Worm (Caenorhabditis elegans): ENCODE measurements around the gene K01D12.15.

The K01D12.15 gene

ce11 chrV:12427826-12428225 lies 41.6 kb downstream of the K01D12.15 start:
- TF ChIP-seq hlh-30 (tag; optimal IDR thresholded peaks at IDR 0.05; ENCODE audit: insufficient read depth), result no peak
- no peak for TF ChIP-seq dmd-4 (tag; optimal IDR thresholded peaks at IDR 0.05; ENCODE audit: borderline replicate concordance)
- no peak for TF ChIP-seq rnt-1 (tag; optimal IDR thresholded peaks at IDR 0.05)
- TF ChIP-seq T23F11.4 (GFP tag; optimal IDR thresholded peaks at IDR 0.05), result no peak
- no peak for TF ChIP-seq hlh-15 (tag; optimal IDR thresholded peaks at IDR 0.05)
- TF ChIP-seq hlh-8 (tag; optimal IDR thresholded peaks at IDR 0.05), result no peak

- TF ChIP-seq ceh-48 (tag; optimal IDR thresholded peaks at IDR 0.05), result no peak
- no peak for TF ChIP-seq ceh-18 (tag; optimal IDR thresholded peaks at IDR 0.05)
- TF ChIP-seq ama-1 (optimal IDR thresholded peaks at IDR 0.05), result no peak
- TF ChIP-seq che-1 (tag; optimal IDR thresholded peaks at IDR 0.05), result no peak
- TF ChIP-seq sox-4 (tag; optimal IDR thresholded peaks at IDR 0.05), result no peak
- no peak for TF ChIP-seq ets-4 (tag; optimal IDR thresholded peaks at IDR 0.05)
- TF ChIP-seq tbx-7 (tag; optimal IDR thresholded peaks at IDR 0.05), result no peak
- TF ChIP-seq K02D7.2 (tag; optimal IDR thresholded peaks at IDR 0.05), result no peak
- TF ChIP-seq ttx-3 (tag; optimal IDR thresholded peaks at IDR 0.05), result no peak
- no peak for TF ChIP-seq ceh-24 (tag; optimal IDR thresholded peaks at IDR 0.05)
- no peak for TF ChIP-seq unc-86 (tag; optimal IDR thresholded peaks at IDR 0.05)
Measured at ce11 chrV:12429039-12429438, 42.8 kb downstream of the K01D12.15 start, which contains the start of gene C54D10.5. C54D10.5 (plus strand) TSS chrV:12429339.

ce11 chrV:12432111-12432510 lies 45.9 kb downstream of the K01D12.15 start, which contains the start of gene C54D10.13:
C54D10.13 (minus strand) TSS chrV:12432289.
- TF ChIP-seq hlh-15 (tag; optimal IDR thresholded peaks at IDR 0.05) (no peak), unc-3 (GFP tag; conservative IDR thresholded peaks at IDR 0.05) (no peak), unc-3 (tag; optimal IDR thresholded peaks at IDR 0.05) (no peak), sox-2 (GFP tag; IDR thresholded peaks at IDR 0.05) (no peak), ets-4 (tag; optimal IDR thresholded peaks at IDR 0.05) (no peak), ceh-45 (GFP tag; IDR thresholded peaks at IDR 0.05) (no peak), unc-86 (tag; optimal IDR thresholded peaks at IDR 0.05) (no peak), fax-1 (tag; optimal IDR thresholded peaks at IDR 0.05) (no peak), nhr-232 (tag; optimal IDR thresholded peaks at IDR 0.05) (no peak), lin-11 (tag; optimal IDR thresholded peaks at IDR 0.05) (no peak), elt-2 (tag; optimal IDR thresholded peaks at IDR 0.05) (no peak), F13H6.1 (tag; optimal IDR thresholded peaks at IDR 0.05) (no peak), sdc-2 (tag; optimal IDR thresholded peaks at IDR 0.05) (no peak), hlh-8 (tag; optimal IDR thresholded peaks at IDR 0.05) (no peak), dmd-4 (tag; optimal IDR thresholded peaks at IDR 0.05; ENCODE audit: borderline replicate concordance) (no peak), pha-4 (tag; optimal IDR thresholded peaks at IDR 0.05) (no peak), ceh-14 (tag; optimal IDR thresholded peaks at IDR 0.05) (no peak), T23F11.4 (GFP tag; optimal IDR thresholded peaks at IDR 0.05) (no peak), pros-1 (tag; optimal IDR thresholded peaks at IDR 0.05) (no peak), hlh-6 (tag; optimal IDR thresholded peaks at IDR 0.05) (no peak)

ce11 chrV:12433105-12433504 lies 46.9 kb downstream of the K01D12.15 start:
- TF ChIP-seq ceh-6 (GFP tag; optimal IDR thresholded peaks at IDR 0.05), result no peak
- TF ChIP-seq odd-2 (tag; optimal IDR thresholded peaks at IDR 0.05), result no peak
- TF ChIP-seq elt-4 (tag; optimal IDR thresholded peaks at IDR 0.05), result no peak
- no peak for TF ChIP-seq ceh-9 (tag; optimal IDR thresholded peaks at IDR 0.05)
- TF ChIP-seq hlh-15 (tag; optimal IDR thresholded peaks at IDR 0.05), result no peak
- TF ChIP-seq F13H6.1 (tag; optimal IDR thresholded peaks at IDR 0.05), result no peak

- no peak for TF ChIP-seq hlh-8 (tag; optimal IDR thresholded peaks at IDR 0.05)
- no peak for TF ChIP-seq T23F11.4 (GFP tag; optimal IDR thresholded peaks at IDR 0.05)
- no peak for TF ChIP-seq pat-9 (tag; optimal IDR thresholded peaks at IDR 0.05)
- TF ChIP-seq fax-1 (tag; optimal IDR thresholded peaks at IDR 0.05), result no peak
Measured at ce11 chrV:12433717-12434116, 47.5 kb downstream of the K01D12.15 start, which contains the start of gene srh-25. srh-25 (minus strand) TSS chrV:12433817.

Measured in whole organism, late embryonic.